Fruit fly (Drosophila melanogaster) whole organism, pupa: Measurements from ENCODE around the gene NK7.1.
A peak's percentile ranks its signal among the peaks of the same experiment; 100 is the strongest.

ENCODE experiments used
- CG10348 ChIP-seq: fragments of 200-800 bp; sonication (Bioruptor generic); IDR thresholded peaks from 2 replicates; pipeline ENCODE4 v1.3.6; 2022; ENCODE audit warnings: missing biosample characterization, missing genetic modification characterization
- CG12605 ChIP-seq: fragments of 200-800 bp; sonication (Bioruptor generic); IDR thresholded peaks from 2 replicates; pipeline ENCODE4 v1.3.6; 2022; ENCODE audit warnings: missing biosample characterization, missing genetic modification characterization
- CG13204 ChIP-seq: fragments of 200-800 bp; sonication (Bioruptor generic); optimal IDR thresholded peaks from 2 replicates; lab custom pipeline; 2018; ENCODE audit warnings: missing biosample characterization, mild to moderate bottlenecking, missing genetic modification characterization, moderate library complexity
- CG14655 ChIP-seq: fragments of 200-800 bp; sonication (Bioruptor generic); optimal IDR thresholded peaks from 3 replicates; lab custom pipeline; 2017; ENCODE audit warnings: mild to moderate bottlenecking, missing biosample characterization, missing genetic modification reagents, missing genetic modification characterization
- CG15710 ChIP-seq: fragments of 200-800 bp; sonication (Bioruptor generic); optimal IDR thresholded peaks from 2 replicates; lab custom pipeline; 2018; ENCODE audit warnings: missing biosample characterization, mild to moderate bottlenecking, missing genetic modification characterization, moderate library complexity
- CG17806 ChIP-seq: fragments of 200-800 bp; sonication (Bioruptor generic); optimal IDR thresholded peaks from 2 replicates; lab custom pipeline; 2018; ENCODE audit warnings: missing biosample characterization, mild to moderate bottlenecking, missing genetic modification characterization, moderate library complexity
- CG32121 ChIP-seq: fragments of 200-800 bp; sonication (Bioruptor generic); IDR thresholded peaks from 2 replicates; pipeline ENCODE4 v1.3.6; 2022; ENCODE audit warnings: missing biosample characterization, missing genetic modification characterization
- CG34367 ChIP-seq: fragments of 200-800 bp; sonication (Bioruptor generic); optimal IDR thresholded peaks from 2 replicates; lab custom pipeline; 2018; ENCODE audit warnings: missing biosample characterization, mild to moderate bottlenecking, missing genetic modification characterization
- CG4496 ChIP-seq: fragments of 200-800 bp; sonication (Bioruptor generic); IDR thresholded peaks from 3 replicates; pipeline ENCODE4 v1.3.6; 2022; ENCODE audit warnings: missing biosample characterization, missing genetic modification characterization
- CG8159 ChIP-seq: fragments of 200-800 bp; sonication (Bioruptor generic); optimal IDR thresholded peaks from 3 replicates; lab custom pipeline; 2018; ENCODE audit warnings: missing biosample characterization, mild to moderate bottlenecking, missing genetic modification characterization, moderate library complexity
- CG8301 ChIP-seq: fragments of 200-800 bp; sonication (Bioruptor generic); optimal IDR thresholded peaks from 2 replicates; lab custom pipeline; 2018; ENCODE audit warnings: missing biosample characterization, mild to moderate bottlenecking, missing genetic modification characterization
- CG9948 ChIP-seq: fragments of 200-800 bp; sonication (Bioruptor generic); optimal IDR thresholded peaks from 2 replicates; lab custom pipeline; 2018; ENCODE audit warnings: missing biosample characterization, mild to moderate bottlenecking, missing genetic modification characterization, moderate library complexity
- D1 ChIP-seq: fragments of 200-800 bp; sonication (Bioruptor generic); optimal IDR thresholded peaks from 2 replicates; lab custom pipeline; 2018; ENCODE audit warnings: missing biosample characterization, mild to moderate bottlenecking, missing genetic modification characterization, moderate library complexity
- EcR ChIP-seq: fragments of 200-800 bp; sonication (Bioruptor generic); optimal IDR thresholded peaks from 3 replicates; lab custom pipeline; 2019; ENCODE audit warnings: missing biosample characterization, missing genetic modification characterization, mild to moderate bottlenecking, moderate library complexity, missing genetic modification reagents
- Ets98B ChIP-seq: fragments of 200-800 bp; sonication (Bioruptor generic); IDR thresholded peaks from 2 replicates; pipeline ENCODE4 v1.3.6; 2022; ENCODE audit warnings: missing biosample characterization, missing genetic modification characterization
- Pif1A ChIP-seq: fragments of 200-800 bp; sonication (Bioruptor generic); optimal IDR thresholded peaks from 3 replicates; lab custom pipeline; 2016; ENCODE audit warnings: missing biosample characterization, missing genetic modification characterization
- Pif1B ChIP-seq: fragments of 200-800 bp; sonication (Bioruptor generic); optimal IDR thresholded peaks from 3 replicates; lab custom pipeline; 2016; ENCODE audit warnings: missing biosample characterization, missing genetic modification characterization
- Snoo ChIP-seq: fragments of 200-800 bp; sonication (Bioruptor generic); optimal IDR thresholded peaks from 3 replicates; lab custom pipeline; 2017; ENCODE audit warnings: missing biosample characterization, mild to moderate bottlenecking, missing genetic modification characterization, inconsistent platforms
- fd96Ca ChIP-seq: fragments of 200-800 bp; sonication (Bioruptor generic); IDR thresholded peaks from 3 replicates; pipeline ENCODE4 v1.3.6; 2022; ENCODE audit warnings: missing biosample characterization, missing genetic modification characterization
- gl ChIP-seq: fragments of 200-800 bp; sonication (Bioruptor generic); optimal IDR thresholded peaks from 2 replicates; lab custom pipeline; 2018; ENCODE audit warnings: missing biosample characterization, mild to moderate bottlenecking, missing genetic modification characterization
- rn ChIP-seq: fragments of 200-800 bp; sonication (Bioruptor generic); IDR thresholded peaks from 2 replicates; pipeline ENCODE4 v1.3.6; 2022; ENCODE audit warnings: missing biosample characterization, missing genetic modification characterization

NK7.1 gene

dm6 chr3R:14315912-14316444 lies 56.8 kb downstream of the NK7.1 start, which contains the start of gene Set8:
Gene Set8 (plus strand): TSS chr3R:14316038.
- TF ChIP-seq CG10348 (GFP tag; lab: Robert Waterston, UW), result no peak
- no peak for TF ChIP-seq Pif1A
- peak; percentile 59 for TF ChIP-seq Ets98B
- peak; percentile 44; the same call in 1 of the 2 replicates for TF ChIP-seq rn
- no peak for TF ChIP-seq CG8159
- 0 out of 3 replicates have a peak, but pooled peaks have one; percentile 55 for TF ChIP-seq fd96Ca (GFP tag; lab: Robert Waterston, UW)
- no peak for TF ChIP-seq CG8301 (tag; lab: Kevin White, UChicago)
- TF ChIP-seq CG12605 (GFP tag; lab: Robert Waterston, UW), result peak; percentile 69
- TF ChIP-seq EcR (GFP tag; lab: Kevin White, UChicago), result no peak
- no peak for TF ChIP-seq CG17806 (tag; lab: Kevin White, UChicago)
- peak; percentile 47 for TF ChIP-seq CG15710 (tag; lab: Kevin White, UChicago)
- no peak for TF ChIP-seq CG32121 (GFP tag; lab: Robert Waterston, UW)
- peak; percentile 58 for TF ChIP-seq CG4496 (GFP tag; lab: Robert Waterston, UW)
- peak; percentile 66 for TF ChIP-seq gl (tag; lab: Kevin White, UChicago)
- no peak for TF ChIP-seq Pif1B (GFP tag; lab: Kevin White, UChicago)
- TF ChIP-seq CG34367, result peak; percentile 36
- TF ChIP-seq CG13204 (GFP tag; lab: Kevin White, UChicago), result no peak
- TF ChIP-seq CG9948 (tag; lab: Kevin White, UChicago), result no peak
- no peak for TF ChIP-seq D1 (tag; lab: Kevin White, UChicago)

- TF ChIP-seq Pif1B (GFP tag; lab: Kevin White, UChicago), result no peak
- TF ChIP-seq CG9948 (tag; lab: Kevin White, UChicago), result no peak
- TF ChIP-seq D1 (tag; lab: Kevin White, UChicago), result no peak
- no peak for TF ChIP-seq CG32121 (GFP tag; lab: Robert Waterston, UW)
- TF ChIP-seq CG12605 (GFP tag; lab: Robert Waterston, UW), result no peak
- TF ChIP-seq EcR (GFP tag; lab: Kevin White, UChicago), result no peak
- no peak for TF ChIP-seq rn
- TF ChIP-seq CG4496 (GFP tag; lab: Robert Waterston, UW), result no peak
Measured at dm6 chr3R:14314554-14314953, 58.2 kb downstream of the NK7.1 start, which contains the start of gene Crz. Gene Crz (plus strand): TSS chr3R:14314854.

dm6 chr3R:14311027-14311426 lies 61.7 kb downstream of the NK7.1 start:
- no peak for TF ChIP-seq EcR (GFP tag; lab: Kevin White, UChicago)
- TF ChIP-seq Ets98B, result no peak
- TF ChIP-seq CG15710 (tag; lab: Kevin White, UChicago), result no peak
- no peak for TF ChIP-seq Pif1A
- TF ChIP-seq CG4496 (GFP tag; lab: Robert Waterston, UW), result no peak
- TF ChIP-seq CG8159, result no peak
- TF ChIP-seq CG8301 (tag; lab: Kevin White, UChicago), result no peak
- TF ChIP-seq CG32121 (GFP tag; lab: Robert Waterston, UW), result no peak
- TF ChIP-seq D1 (tag; lab: Kevin White, UChicago), result no peak
- no peak for TF ChIP-seq CG14655 (GFP tag; lab: Kevin White, UChicago)
- no peak for TF ChIP-seq rn
- TF ChIP-seq CG13204 (GFP tag; lab: Kevin White, UChicago), result no peak
- TF ChIP-seq gl (tag; lab: Kevin White, UChicago), result no peak
- no peak for TF ChIP-seq CG12605 (GFP tag; lab: Robert Waterston, UW)
- TF ChIP-seq Snoo (tag; lab: Kevin White, UChicago), result no peak
- no peak for TF ChIP-seq CG17806 (tag; lab: Kevin White, UChicago)
- no peak for TF ChIP-seq CG10348 (GFP tag; lab: Robert Waterston, UW)

- no peak for TF ChIP-seq CG9948 (tag; lab: Kevin White, UChicago)
- no peak for TF ChIP-seq Ets98B
Measured at dm6 chr3R:14310062-14310461, 62.7 kb downstream of the NK7.1 start, which contains the start of gene CG31321. Gene CG31321 (plus strand): TSS chr3R:14310362.

- TF ChIP-seq D1 (tag; lab: Kevin White, UChicago), result no peak
- TF ChIP-seq CG8159, result peak; percentile 61
- peak; percentile 41 for TF ChIP-seq CG9948 (tag; lab: Kevin White, UChicago)
- TF ChIP-seq CG32121 (GFP tag; lab: Robert Waterston, UW), result no peak
- no peak for TF ChIP-seq CG13204 (GFP tag; lab: Kevin White, UChicago)
- no peak for TF ChIP-seq CG10348 (GFP tag; lab: Robert Waterston, UW)
- no peak for TF ChIP-seq CG14655 (GFP tag; lab: Kevin White, UChicago)
- no peak for TF ChIP-seq CG12605 (GFP tag; lab: Robert Waterston, UW)
- TF ChIP-seq CG4496 (GFP tag; lab: Robert Waterston, UW), result no peak
- TF ChIP-seq Ets98B, result no peak
- TF ChIP-seq Pif1A, result no peak
- TF ChIP-seq Snoo (tag; lab: Kevin White, UChicago), result peak; percentile 37
- peak; percentile 4 for TF ChIP-seq CG34367
- TF ChIP-seq Pif1B (GFP tag; lab: Kevin White, UChicago), result no peak
- peak; percentile 27 for TF ChIP-seq CG8301 (tag; lab: Kevin White, UChicago)
- no peak for TF ChIP-seq gl (tag; lab: Kevin White, UChicago)
- TF ChIP-seq CG15710 (tag; lab: Kevin White, UChicago), result peak; percentile 40
- no peak for TF ChIP-seq CG17806 (tag; lab: Kevin White, UChicago)
- peak; percentile 25; the same call in 1 of the 2 replicates for TF ChIP-seq rn
- no peak for TF ChIP-seq fd96Ca (GFP tag; lab: Robert Waterston, UW)
- TF ChIP-seq EcR (GFP tag; lab: Kevin White, UChicago), result no peak
- TF ChIP-seq, all 21 proteins: peak for 7
Measured at dm6 chr3R:14308801-14309217, 63.9 kb downstream of the NK7.1 start, which contains the start of gene Polr2I. Gene Polr2I (plus strand): TSS chr3R:14309089.
